Worm (Caenorhabditis elegans) whole organism, late embryonic: ENCODE results near the gene F16G10.1.

ENCODE experiments used
- F13H6.1 ChIP-seq: sonication (generic microtip); optimal IDR thresholded peaks from 2 replicates; lab custom pipeline; 2016; ENCODE audit warnings: missing genetic modification characterization, missing compliant biosample characterization
- nhr-11 ChIP-seq: fragments of 150-350 bp; optimal IDR thresholded peaks from 2 replicates; lab custom pipeline; 2014; ENCODE audit warnings: missing biosample characterization, missing genetic modification characterization
- pqm-1 ChIP-seq: sonication (generic microtip); optimal IDR thresholded peaks from 2 replicates; lab custom pipeline; 2016; ENCODE audit warnings: missing genetic modification characterization, missing compliant biosample characterization
- tbx-2 ChIP-seq: sonication (generic microtip); optimal IDR thresholded peaks from 2 replicates; lab custom pipeline; 2016; ENCODE audit warnings: missing genetic modification characterization, missing compliant biosample characterization
- unc-86 ChIP-seq: sonication (generic microtip); optimal IDR thresholded peaks from 2 replicates; lab custom pipeline; 2016; ENCODE audit warnings: missing genetic modification characterization, missing compliant biosample characterization

- TF ChIP-seq F13H6.1: no peak
- no peak for TF ChIP-seq tbx-2 (tag; lab: Kevin White, UChicago)
- TF ChIP-seq nhr-11: no peak
- no peak for TF ChIP-seq unc-86 (tag; lab: Kevin White, UChicago)
- TF ChIP-seq pqm-1: no peak
Observed at ce11 chrII:2368956-2369355, 35.1 kb upstream of the F16G10.1 start, which contains the start of gene hpo-25.
